Fruit fly (Drosophila melanogaster): ENCODE data around the gene Task7.

The Task7 gene

DNA sequence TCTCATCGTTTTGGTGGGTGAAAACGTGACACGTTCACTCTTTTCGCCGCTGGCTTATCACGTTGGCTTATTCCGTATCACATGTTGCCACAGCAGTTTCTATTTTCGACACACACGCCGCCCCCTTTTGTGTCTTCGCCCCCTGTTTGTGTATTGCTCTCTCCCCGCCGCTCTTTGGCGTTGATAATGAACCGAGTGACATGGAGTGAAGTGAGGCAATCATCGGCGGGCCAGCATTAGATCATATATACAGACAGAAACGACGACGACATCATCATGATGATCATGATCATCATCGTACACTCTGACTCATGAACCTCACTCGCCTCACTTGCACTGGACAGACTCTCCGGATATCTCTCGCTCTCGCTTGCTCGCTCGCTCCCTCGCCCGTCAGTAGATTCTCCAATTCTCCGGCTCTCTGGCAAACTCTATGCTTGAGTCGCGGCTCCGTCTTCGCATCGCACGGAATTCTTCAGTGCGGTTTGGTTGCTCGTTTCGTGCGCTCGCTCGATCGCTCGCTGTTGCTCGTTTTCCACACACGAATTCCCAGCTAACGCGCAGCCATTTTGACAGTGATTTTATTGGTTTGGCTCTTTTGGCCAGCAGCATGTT lies 24.4 kb upstream of the Task7 start (continued):
- TF ChIP-seq stwl (tag; optimal IDR thresholded peaks at IDR 0.05), result no peak
- no peak for TF ChIP-seq pan (optimal IDR thresholded peaks at IDR 0.05)
- TF ChIP-seq pan (GFP tag; optimal IDR thresholded peaks at IDR 0.05 in 1 of 2, IDR thresholded peaks at IDR 0.05 in 1 of 2), result no peak
- TF ChIP-seq Fer3 (tag; optimal IDR thresholded peaks at IDR 0.05), result no peak
- TF ChIP-seq Xbp1 (GFP tag; optimal IDR thresholded peaks at IDR 0.05), result no peak
- TF ChIP-seq croc (GFP tag; conservative IDR thresholded peaks at IDR 0.05), result no peak
- no peak for TF ChIP-seq bbx (GFP tag; IDR thresholded peaks at IDR 0.05; ENCODE audit: partially characterized antibody)
- TF ChIP-seq E2f2 (GFP tag; IDR thresholded peaks at IDR 0.05), result no peak; the same call in 1 of the 2 replicates
- no peak for TF ChIP-seq CG17328 (GFP tag; IDR thresholded peaks at IDR 0.05)
- TF ChIP-seq lmd (GFP tag; IDR thresholded peaks at IDR 0.05), result no peak
- no peak for TF ChIP-seq CG17359 (tag; optimal IDR thresholded peaks at IDR 0.05)
- no peak; the same call in 2 of the 3 replicates for TF ChIP-seq CG34224 (GFP tag; IDR thresholded peaks at IDR 0.05; ENCODE audit: partially characterized antibody)
- TF ChIP-seq zen (tag; optimal IDR thresholded peaks at IDR 0.05), result no peak
- no peak for TF ChIP-seq ac (GFP tag; optimal IDR thresholded peaks at IDR 0.05)
- no peak for TF ChIP-seq trh (GFP tag; optimal IDR thresholded peaks at IDR 0.05)
- TF ChIP-seq Hsf (GFP tag; optimal IDR thresholded peaks at IDR 0.05), result no peak
- no peak for TF ChIP-seq slou (GFP tag; optimal IDR thresholded peaks at IDR 0.05)
- TF ChIP-seq CG10209 (GFP tag; optimal IDR thresholded peaks at IDR 0.05), result no peak
- no peak for TF ChIP-seq zf30C (GFP tag; optimal IDR thresholded peaks at IDR 0.05)
- no peak for TF ChIP-seq CG11696 (GFP tag; IDR thresholded peaks at IDR 0.05)
- TF ChIP-seq sob (GFP tag; IDR thresholded peaks at IDR 0.05), result no peak
- TF ChIP-seq crc (GFP tag; optimal IDR thresholded peaks at IDR 0.05), result no peak
- no peak for TF ChIP-seq unpg (GFP tag; optimal IDR thresholded peaks at IDR 0.05)
- no peak for TF ChIP-seq CG11398 (GFP tag; optimal IDR thresholded peaks at IDR 0.05)
- no peak for TF ChIP-seq CG17186 (GFP tag; optimal IDR thresholded peaks at IDR 0.05)
- no peak for TF ChIP-seq CG1792 (GFP tag; optimal IDR thresholded peaks at IDR 0.05)
- no peak for TF ChIP-seq CG8359 (GFP tag; optimal IDR thresholded peaks at IDR 0.05; ENCODE audit: borderline replicate concordance)
- TF ChIP-seq CG7556 (GFP tag; optimal IDR thresholded peaks at IDR 0.05), result no peak
- no peak for TF ChIP-seq crp (GFP tag; optimal IDR thresholded peaks at IDR 0.05)
- no peak for TF ChIP-seq tgo (GFP tag; IDR thresholded peaks at IDR 0.05)
- TF ChIP-seq CG2712 (tag; optimal IDR thresholded peaks at IDR 0.05), result no peak
- no peak for TF ChIP-seq CG2116 (GFP tag; optimal IDR thresholded peaks at IDR 0.05)
- no peak for TF ChIP-seq tll (GFP tag; optimal IDR thresholded peaks at IDR 0.05)
- 0 out of 2 replicates have a peak, but pooled peaks have one; percentile 36 for TF ChIP-seq Rfx (GFP tag; IDR thresholded peaks at IDR 0.05)
- TF ChIP-seq Elba2 (GFP tag; optimal IDR thresholded peaks at IDR 0.05), result no peak
- TF ChIP-seq CG34376 (GFP tag; optimal IDR thresholded peaks at IDR 0.05), result peak; percentile 92
- no peak for TF ChIP-seq C15 (GFP tag; IDR thresholded peaks at IDR 0.05)
- no peak for TF ChIP-seq danr (GFP tag; IDR thresholded peaks at IDR 0.05)
- TF ChIP-seq pb (GFP tag; optimal IDR thresholded peaks at IDR 0.05), result peak; percentile 29
- TF ChIP-seq Abd-B (GFP tag; optimal IDR thresholded peaks at IDR 0.05), result no peak
- no peak for TF ChIP-seq jumu (GFP tag; optimal IDR thresholded peaks at IDR 0.05)
- no peak for TF ChIP-seq nerfin-1 (tag; optimal IDR thresholded peaks at IDR 0.05)
- no peak for TF ChIP-seq CG1233 (GFP tag; optimal IDR thresholded peaks at IDR 0.05)
- no peak for TF ChIP-seq Dref (GFP tag; IDR thresholded peaks at IDR 0.05)
- no peak for TF ChIP-seq CG10147 (GFP tag; optimal IDR thresholded peaks at IDR 0.05)
- no peak for TF ChIP-seq CG8765 (GFP tag; IDR thresholded peaks at IDR 0.05)
- no peak for TF ChIP-seq pum (GFP tag; optimal IDR thresholded peaks at IDR 0.05)
- TF ChIP-seq knrl (GFP tag; IDR thresholded peaks at IDR 0.05; ENCODE audit: partially characterized antibody), result 0 out of 3 replicates have a peak, but pooled peaks have one; percentile 32
- peak; percentile 66 for TF ChIP-seq CG10543 (GFP tag; optimal IDR thresholded peaks at IDR 0.05)
- TF ChIP-seq Dp (GFP tag; optimal IDR thresholded peaks at IDR 0.05), result no peak

Measured in whole organism, embryonic.